Fruit fly (Drosophila melanogaster) whole organism: ENCODE results near the gene CG1824.

Experiments used
- CG8478 ChIP-seq: fragments of >200 bp; optimal IDR thresholded peaks from 2 replicates; lab custom pipeline; 2018; ENCODE audit warnings: inconsistent platforms
- Dll ChIP-seq: fragments of >200 bp; optimal IDR thresholded peaks from 2 replicates; lab custom pipeline; 2017
- pan ChIP-seq: fragments of >200 bp; optimal IDR thresholded peaks from 2 replicates; lab custom pipeline; 2017
- psq ChIP-seq: fragments of >200 bp; optimal IDR thresholded peaks from 2 replicates; lab custom pipeline; 2017
- usp ChIP-seq: fragments of >200 bp; optimal IDR thresholded peaks from 2 replicates; lab custom pipeline; 2017; ENCODE audit warnings: missing biosample characterization, missing genetic modification characterization, mixed read lengths

DNA sequence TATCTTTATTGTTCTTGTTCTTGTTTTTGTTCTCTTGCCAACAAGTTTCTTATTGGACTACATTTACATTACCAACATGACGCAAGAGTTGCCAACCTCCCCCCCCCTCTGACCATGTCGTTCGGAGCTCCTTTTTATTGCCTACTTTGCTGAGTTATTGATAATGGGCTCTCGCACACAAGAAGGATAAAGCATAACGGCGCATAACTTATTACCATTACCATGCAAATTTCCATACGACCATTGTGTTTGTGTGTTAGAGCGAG lies 36.7 kb upstream of the CG1824 start:
- TF ChIP-seq psq (lab: Kevin White, UChicago) = no peak
- TF ChIP-seq pan = no peak
- no peak for TF ChIP-seq Dll (lab: Kevin White, UChicago)
- TF ChIP-seq CG8478 (lab: Kevin White, UChicago) = no peak
- no peak for TF ChIP-seq usp (GFP tag; lab: Kevin White, UChicago)
